Worm (Caenorhabditis elegans) whole organism, early embryonic: Measurements from ENCODE around the gene paqr-2.

Experiments used
- B0310.2 ChIP-seq: sonication (generic microtip); optimal IDR thresholded peaks from 2 replicates; lab custom pipeline; 2016; ENCODE audit warnings: mild to moderate bottlenecking, missing genetic modification characterization, missing compliant biosample characterization
- F13C5.2 ChIP-seq: sonication (generic microtip); optimal IDR thresholded peaks from 2 replicates; lab custom pipeline; 2017; ENCODE audit warnings: mild to moderate bottlenecking, missing genetic modification characterization, inconsistent platforms, missing compliant biosample characterization
- aly-1 ChIP-seq: sonication (generic microtip); optimal IDR thresholded peaks from 2 replicates; lab custom pipeline; 2016; ENCODE audit warnings: missing genetic modification characterization, missing compliant biosample characterization
- ama-1 ChIP-seq: fragments of 150-350 bp; optimal IDR thresholded peaks from 2 replicates; lab custom pipeline; 2014
- ceh-13 ChIP-seq: fragments of 200-800 bp; sonication (Bioruptor generic); optimal IDR thresholded peaks from 2 replicates; lab custom pipeline; 2018; ENCODE audit warnings: mild to moderate bottlenecking, missing genetic modification characterization, missing compliant biosample characterization
- ceh-36 ChIP-seq: sonication (generic microtip); optimal IDR thresholded peaks from 2 replicates; lab custom pipeline; 2016; ENCODE audit warnings: missing genetic modification characterization, inconsistent platforms, missing compliant biosample characterization
- ets-7 ChIP-seq: sonication (generic microtip); optimal IDR thresholded peaks from 2 replicates; lab custom pipeline; 2016; ENCODE audit warnings: missing genotype, missing genetic modification characterization, missing compliant biosample characterization
- flt-1 ChIP-seq: fragments of 200-800 bp; sonication (Bioruptor generic); IDR thresholded peaks from 2 replicates; pipeline ENCODE4 v1.3.6; 2022; ENCODE audit warnings: missing genetic modification characterization, missing compliant biosample characterization
- hmbx-1 ChIP-seq: sonication (generic microtip); optimal IDR thresholded peaks from 2 replicates; lab custom pipeline; 2016; ENCODE audit warnings: mild to moderate bottlenecking, missing genetic modification characterization, missing compliant biosample characterization
- hmg-4 ChIP-seq: fragments of 200-800 bp; sonication (Bioruptor generic); optimal IDR thresholded peaks from 2 replicates; lab custom pipeline; 2018; ENCODE audit warnings: mild to moderate bottlenecking, missing genetic modification characterization, missing compliant biosample characterization
- hnd-1 ChIP-seq: sonication (generic microtip); optimal IDR thresholded peaks from 2 replicates; lab custom pipeline; 2016; ENCODE audit warnings: missing genetic modification characterization, missing compliant biosample characterization
- pes-1 ChIP-seq: fragments of 200-800 bp; sonication (Bioruptor generic); IDR thresholded peaks from 2 replicates; pipeline ENCODE4 v1.3.6; 2022; ENCODE audit warnings: missing genetic modification reagents, missing genetic modification characterization, missing compliant biosample characterization
- scrt-1 ChIP-seq: fragments of 200-800 bp; sonication (Bioruptor generic); IDR thresholded peaks from 2 replicates; pipeline ENCODE4 v1.3.6; 2022; ENCODE audit warnings: missing genetic modification characterization, missing compliant biosample characterization
- sea-1 ChIP-seq: fragments of 200-800 bp; sonication (Bioruptor generic); conservative IDR thresholded peaks from 2 replicates; pipeline ENCODE4 v1.3.6; 2022; ENCODE audit warnings: missing genetic modification characterization, missing compliant biosample characterization
- tbx-11 ChIP-seq: fragments of 200-800 bp; sonication (Bioruptor generic); IDR thresholded peaks from 2 replicates; pipeline ENCODE4 v1.3.6; 2022; ENCODE audit warnings: missing genetic modification characterization, missing compliant biosample characterization
- tbx-37 ChIP-seq: fragments of 200-800 bp; sonication (Bioruptor generic); conservative IDR thresholded peaks from 2 replicates; pipeline ENCODE4 v1.3.6; 2022; ENCODE audit warnings: missing genetic modification reagents, missing genetic modification characterization, missing compliant biosample characterization
- tra-4 ChIP-seq: sonication (generic microtip); optimal IDR thresholded peaks from 2 replicates; lab custom pipeline; 2017; ENCODE audit warnings: missing genetic modification characterization, missing compliant biosample characterization

Gene paqr-2

ce11 chrIII:5402419-5402818 is 22.7 kb upstream of the paqr-2 start:
- TF ChIP-seq aly-1 (tag; lab: Kevin White, UChicago) (no peak), ceh-13 (GFP tag; lab: Kevin White, UChicago) (no peak), scrt-1 (GFP tag; lab: Robert Waterston, UW) (no peak), pes-1 (no peak), hmbx-1 (tag; lab: Kevin White, UChicago) (no peak), ama-1 (lab: Kevin White, UChicago) (no peak), F13C5.2 (tag; lab: Kevin White, UChicago) (no peak), B0310.2 (tag; lab: Kevin White, UChicago) (no peak), tra-4 (tag; lab: Kevin White, UChicago) (no peak), hnd-1 (no peak), tbx-11 (GFP tag; lab: Robert Waterston, UW) (no peak), ets-7 (tag; lab: Kevin White, UChicago) (no peak), ceh-36 (tag; lab: Kevin White, UChicago) (no peak), hmg-4 (GFP tag; lab: Kevin White, UChicago) (no peak), sea-1 (GFP tag; lab: Robert Waterston, UW) (no peak)

- TF ChIP-seq aly-1 (tag; lab: Kevin White, UChicago): no peak
- no peak for TF ChIP-seq hmg-4 (GFP tag; lab: Kevin White, UChicago)
- no peak for TF ChIP-seq flt-1 (GFP tag; lab: Robert Waterston, UW)
- TF ChIP-seq ceh-36 (tag; lab: Kevin White, UChicago): no peak
- TF ChIP-seq ceh-13 (GFP tag; lab: Kevin White, UChicago): no peak
- TF ChIP-seq pes-1: no peak
- TF ChIP-seq ets-7 (tag; lab: Kevin White, UChicago): no peak
- no peak for TF ChIP-seq ama-1 (lab: Kevin White, UChicago)
- no peak for TF ChIP-seq tbx-11 (GFP tag; lab: Robert Waterston, UW)
- no peak for TF ChIP-seq hmbx-1 (tag; lab: Kevin White, UChicago)
- TF ChIP-seq scrt-1 (GFP tag; lab: Robert Waterston, UW): no peak
Observed at ce11 chrIII:5395746-5396145, 16.0 kb upstream of the paqr-2 start.

- TF ChIP-seq ceh-36 (tag; lab: Kevin White, UChicago): no peak
- TF ChIP-seq ama-1 (lab: Kevin White, UChicago): no peak
- no peak for TF ChIP-seq scrt-1 (GFP tag; lab: Robert Waterston, UW)
- TF ChIP-seq B0310.2 (tag; lab: Kevin White, UChicago): no peak
- TF ChIP-seq tbx-37: no peak
- TF ChIP-seq hnd-1: no peak
- no peak for TF ChIP-seq tbx-11 (GFP tag; lab: Robert Waterston, UW)
- no peak for TF ChIP-seq hmg-4 (GFP tag; lab: Kevin White, UChicago)
- TF ChIP-seq F13C5.2 (tag; lab: Kevin White, UChicago): no peak
- no peak for TF ChIP-seq aly-1 (tag; lab: Kevin White, UChicago)
- TF ChIP-seq pes-1: no peak
- TF ChIP-seq hmbx-1 (tag; lab: Kevin White, UChicago): no peak
- TF ChIP-seq flt-1 (GFP tag; lab: Robert Waterston, UW): no peak
- no peak for TF ChIP-seq ets-7 (tag; lab: Kevin White, UChicago)
- TF ChIP-seq ceh-13 (GFP tag; lab: Kevin White, UChicago): no peak
- no peak for TF ChIP-seq tra-4 (tag; lab: Kevin White, UChicago)
- no peak for TF ChIP-seq sea-1 (GFP tag; lab: Robert Waterston, UW)
Observed at ce11 chrIII:5389365-5389764, 9.6 kb upstream of the paqr-2 start.

DNA sequence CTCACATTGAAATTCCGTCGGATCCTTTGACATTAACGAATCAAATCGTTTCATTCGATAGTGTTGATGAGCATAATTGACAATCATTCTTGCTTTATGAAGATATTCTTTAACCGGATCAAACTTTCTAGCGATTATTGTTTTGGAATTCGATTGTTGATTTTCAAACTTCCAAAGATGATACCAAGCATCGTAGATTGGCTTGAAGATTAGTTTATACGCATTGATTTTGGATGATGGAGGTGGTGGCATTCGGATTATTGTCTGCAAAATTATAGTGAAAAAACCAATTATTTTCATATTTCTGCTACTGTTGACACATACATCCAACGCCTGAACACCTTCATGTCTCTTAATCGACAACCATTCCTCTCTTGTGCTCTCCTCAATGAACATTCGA is 8.4 kb upstream of the paqr-2 start:
- TF ChIP-seq scrt-1 (GFP tag; lab: Robert Waterston, UW) (no peak), tra-4 (tag; lab: Kevin White, UChicago) (no peak), hnd-1 (no peak), ama-1 (lab: Kevin White, UChicago) (no peak), hmbx-1 (tag; lab: Kevin White, UChicago) (no peak), ceh-13 (GFP tag; lab: Kevin White, UChicago) (no peak), F13C5.2 (tag; lab: Kevin White, UChicago) (no peak), tbx-11 (GFP tag; lab: Robert Waterston, UW) (no peak)

DNA sequence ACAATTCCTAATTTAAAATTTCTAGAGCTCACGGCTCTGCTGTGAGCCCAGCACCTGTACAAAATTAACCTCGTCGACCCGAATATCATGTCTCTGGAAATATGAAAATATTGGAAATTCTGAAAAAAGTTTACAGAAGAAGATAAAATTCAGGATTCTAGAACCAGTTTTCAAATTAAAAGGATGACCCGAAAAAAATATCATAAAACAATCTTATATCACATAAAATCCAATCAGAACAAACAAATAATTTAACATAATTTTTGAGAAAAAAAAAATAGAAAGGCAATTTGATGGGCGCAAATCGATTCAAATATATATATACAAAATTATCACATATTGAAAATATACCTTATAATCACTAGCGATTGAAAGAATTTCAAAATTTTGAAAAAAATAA is 5.6 kb upstream of the paqr-2 start, which contains the start of gene Y32H12A.7:
Gene Y32H12A.7 (minus strand): TSS at position 101 of the 400 bp plus-strand sequence.
- TF ChIP-seq flt-1 (GFP tag; lab: Robert Waterston, UW) (no peak), tra-4 (tag; lab: Kevin White, UChicago) (no peak), hnd-1 (no peak), hmbx-1 (tag; lab: Kevin White, UChicago) (no peak), tbx-11 (GFP tag; lab: Robert Waterston, UW) (no peak), ceh-36 (tag; lab: Kevin White, UChicago) (no peak), hmg-4 (GFP tag; lab: Kevin White, UChicago) (no peak), F13C5.2 (tag; lab: Kevin White, UChicago) (no peak), pes-1 (no peak), sea-1 (GFP tag; lab: Robert Waterston, UW) (no peak), ceh-13 (GFP tag; lab: Kevin White, UChicago) (no peak), B0310.2 (tag; lab: Kevin White, UChicago) (no peak), scrt-1 (GFP tag; lab: Robert Waterston, UW) (no peak), ets-7 (tag; lab: Kevin White, UChicago) (no peak), ama-1 (lab: Kevin White, UChicago) (no peak), tbx-37 (no peak), aly-1 (tag; lab: Kevin White, UChicago) (no peak)

ce11 chrIII:5382073-5382472 is 2.3 kb upstream of the paqr-2 start, which contains the start of gene Y32H12A.6:
Gene Y32H12A.6, minus strand, starts transcription at chrIII:5382173.
- TF ChIP-seq scrt-1 (GFP tag; lab: Robert Waterston, UW) (no peak), sea-1 (GFP tag; lab: Robert Waterston, UW) (no peak), ceh-13 (GFP tag; lab: Kevin White, UChicago) (no peak), ceh-36 (tag; lab: Kevin White, UChicago) (no peak)

DNA sequence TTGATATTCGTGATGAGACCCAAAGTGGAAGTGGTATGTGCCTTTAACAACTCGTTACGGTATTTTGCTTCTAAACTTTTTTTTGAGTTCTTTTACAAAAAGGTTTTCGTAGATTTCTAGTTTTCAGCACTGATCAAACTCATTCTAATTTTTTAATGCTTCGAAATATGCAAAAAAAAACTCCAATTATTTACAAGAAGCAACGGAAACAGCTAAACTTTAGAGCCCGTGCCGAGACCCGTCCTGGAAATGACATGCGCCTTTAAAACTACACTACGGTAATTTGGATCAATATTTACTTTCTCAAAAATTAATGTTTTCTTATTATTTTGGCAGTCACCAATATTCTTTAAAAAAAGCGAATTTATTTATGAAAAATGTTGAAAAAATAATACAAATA is 825 bp upstream of the paqr-2 start:
- no peak for TF ChIP-seq ets-7 (tag; lab: Kevin White, UChicago)
- TF ChIP-seq ceh-13 (GFP tag; lab: Kevin White, UChicago): no peak
- no peak for TF ChIP-seq B0310.2 (tag; lab: Kevin White, UChicago)
- no peak for TF ChIP-seq tra-4 (tag; lab: Kevin White, UChicago)
- TF ChIP-seq flt-1 (GFP tag; lab: Robert Waterston, UW): no peak
